Worm (Caenorhabditis elegans) whole organism, L3 larva: ENCODE data around the gene unc-23.

Source experiments
- ceh-16 ChIP-seq: sonication (generic microtip); optimal IDR thresholded peaks from 2 replicates; lab custom pipeline; 2017; ENCODE audit warnings: missing biosample characterization, missing genetic modification characterization
- lin-15B ChIP-seq: fragments of 150-350 bp; optimal IDR thresholded peaks from 2 replicates; lab custom pipeline; 2014; ENCODE audit warnings: missing biosample characterization, missing genetic modification characterization
- mdl-1 ChIP-seq: fragments of 150-350 bp; optimal IDR thresholded peaks from 2 replicates; lab custom pipeline; 2014; ENCODE audit warnings: missing biosample characterization, missing genetic modification characterization
- nhr-11 ChIP-seq: fragments of 150-350 bp; optimal IDR thresholded peaks from 2 replicates; lab custom pipeline; 2014; ENCODE audit warnings: missing biosample characterization, missing genetic modification characterization
- nhr-12 ChIP-seq: fragments of 150-350 bp; optimal IDR thresholded peaks from 2 replicates; lab custom pipeline; 2014; ENCODE audit warnings: missing biosample characterization, missing genetic modification characterization
- nhr-76 ChIP-seq: fragments of 150-350 bp; sonication (generic microtip); optimal IDR thresholded peaks from 5 replicates; lab custom pipeline; 2014; ENCODE audit warnings: missing biosample characterization, missing genetic modification characterization
- pha-4 ChIP-seq: fragments of 150-350 bp; optimal IDR thresholded peaks from 2 replicates; lab custom pipeline; 2014; ENCODE audit warnings: missing biosample characterization, missing genetic modification reagents, missing genetic modification characterization
- snpc-4 ChIP-seq: fragments of 150-350 bp; optimal IDR thresholded peaks from 2 replicates; lab custom pipeline; 2014; ENCODE audit warnings: missing biosample characterization, missing genetic modification characterization
- unc-62 ChIP-seq: fragments of 150-350 bp; sonication (generic microtip); optimal IDR thresholded peaks from 4 replicates; lab custom pipeline; 2014; ENCODE audit warnings: missing biosample characterization, missing genetic modification reagents, missing genetic modification characterization

ce11 chrV:8940419-8940818 lies 4.3 kb downstream of the unc-23 start:
- no peak for TF ChIP-seq unc-62
- no peak for TF ChIP-seq snpc-4
- TF ChIP-seq pha-4 (tag; lab: Kevin White, UChicago) = no peak
- no peak for TF ChIP-seq nhr-11 (tag; lab: Kevin White, UChicago)
- no peak for TF ChIP-seq mdl-1 (tag; lab: Kevin White, UChicago)
- no peak for TF ChIP-seq ceh-16
- TF ChIP-seq lin-15B (tag; lab: Kevin White, UChicago) = no peak
- TF ChIP-seq nhr-12 (tag; lab: Kevin White, UChicago) = no peak
- no peak for TF ChIP-seq nhr-76 (tag; lab: Kevin White, UChicago)
